Fruit fly (Drosophila melanogaster) whole organism, prepupa: ENCODE data around the gene CG14194.

Experiments
- Blimp-1 ChIP-seq: fragments of 200-800 bp; sonication (Bioruptor generic); optimal IDR thresholded peaks from 3 replicates; lab custom pipeline; 2017; ENCODE audit warnings: missing biosample characterization, missing genetic modification characterization, mild to moderate bottlenecking, moderate library complexity, missing genetic modification reagents
- CG10631 ChIP-seq: fragments of 200-800 bp; sonication (Bioruptor generic); optimal IDR thresholded peaks from 2 replicates; lab custom pipeline; 2016; ENCODE audit warnings: missing biosample characterization, missing genetic modification characterization
- CG10669 ChIP-seq: fragments of 200-800 bp; sonication (Bioruptor generic); optimal IDR thresholded peaks from 3 replicates; lab custom pipeline; 2018; ENCODE audit warnings: missing biosample characterization, mild to moderate bottlenecking, missing genetic modification characterization, moderate library complexity
- CG11762 ChIP-seq: fragments of 200-800 bp; sonication (Bioruptor generic); optimal IDR thresholded peaks from 3 replicates; lab custom pipeline; 2016; ENCODE audit warnings: missing biosample characterization, missing genetic modification characterization; ENCODE audit not compliant: insufficient read depth
- CG11902 ChIP-seq: fragments of 200-800 bp; sonication (Bioruptor generic); optimal IDR thresholded peaks from 3 replicates; lab custom pipeline; 2016; ENCODE audit warnings: missing biosample characterization, missing genetic modification characterization
- CG16779 ChIP-seq: fragments of 200-800 bp; sonication (Bioruptor generic); optimal IDR thresholded peaks from 3 replicates; lab custom pipeline; 2017; ENCODE audit warnings: missing biosample characterization, mild to moderate bottlenecking, missing genetic modification characterization
- CG31627 ChIP-seq: fragments of 200-800 bp; sonication (Bioruptor generic); optimal IDR thresholded peaks from 3 replicates; lab custom pipeline; 2016; ENCODE audit warnings: missing biosample characterization, missing genetic modification characterization
- CG32006 ChIP-seq: fragments of 200-800 bp; sonication (Bioruptor generic); optimal IDR thresholded peaks from 3 replicates; lab custom pipeline; 2017; ENCODE audit warnings: missing biosample characterization, mild to moderate bottlenecking, missing genetic modification characterization
- CG34406 ChIP-seq: fragments of 200-800 bp; sonication (Bioruptor generic); optimal IDR thresholded peaks from 3 replicates; lab custom pipeline; 2016; ENCODE audit warnings: missing biosample characterization, missing genetic modification characterization
- CG4318 ChIP-seq: fragments of 200-800 bp; sonication (Bioruptor generic); optimal IDR thresholded peaks from 3 replicates; lab custom pipeline; 2017; ENCODE audit warnings: missing biosample characterization, mild to moderate bottlenecking, missing genetic modification characterization
- CG6792 ChIP-seq: fragments of 200-800 bp; sonication (Bioruptor generic); optimal IDR thresholded peaks from 3 replicates; lab custom pipeline; 2016; ENCODE audit warnings: missing biosample characterization, missing genetic modification characterization
- CG6854 ChIP-seq: fragments of 200-800 bp; sonication (Bioruptor generic); optimal IDR thresholded peaks from 2 replicates; lab custom pipeline; 2017; ENCODE audit warnings: missing biosample characterization, mild to moderate bottlenecking, missing genetic modification characterization
- CG8119 ChIP-seq: fragments of 200-800 bp; sonication (Bioruptor generic); IDR thresholded peaks from 3 replicates; pipeline ENCODE4 v1.3.6; 2022; ENCODE audit warnings: missing biosample characterization, missing genetic modification characterization
- CG8319 ChIP-seq: fragments of 200-800 bp; sonication (Bioruptor generic); optimal IDR thresholded peaks from 3 replicates; lab custom pipeline; 2016; ENCODE audit warnings: missing biosample characterization, missing genetic modification characterization
- CG8632 ChIP-seq: fragments of 200-800 bp; sonication (Bioruptor generic); optimal IDR thresholded peaks from 3 replicates; lab custom pipeline; 2016; ENCODE audit warnings: missing biosample characterization, missing genetic modification characterization
- Eip75B ChIP-seq: fragments of 200-800 bp; sonication (Bioruptor generic); optimal IDR thresholded peaks from 3 replicates; lab custom pipeline; 2016; ENCODE audit warnings: missing biosample characterization, missing genetic modification characterization
- Eip78C ChIP-seq: fragments of 200-800 bp; sonication (Bioruptor generic); peaks from one replicate; lab custom pipeline; 2016; ENCODE audit warnings: missing biosample characterization, missing genetic modification characterization
- Eip93F ChIP-seq: fragments of 200-800 bp; sonication (Bioruptor generic); optimal IDR thresholded peaks from 2 replicates; lab custom pipeline; 2016; ENCODE audit warnings: missing biosample characterization, mild to moderate bottlenecking, missing genetic modification characterization
- Ets21C ChIP-seq: fragments of 200-800 bp; sonication (Bioruptor generic); optimal IDR thresholded peaks from 3 replicates; lab custom pipeline; 2016; ENCODE audit warnings: missing biosample characterization, missing genetic modification characterization
- Gug ChIP-seq: fragments of 200-800 bp; sonication (Bioruptor generic); IDR thresholded peaks from 2 replicates; pipeline ENCODE4 v1.3.6; 2022; ENCODE audit warnings: missing biosample characterization, missing genetic modification characterization
- Hr39 ChIP-seq: fragments of 200-800 bp; sonication (Bioruptor generic); optimal IDR thresholded peaks from 2 replicates; lab custom pipeline; 2016; ENCODE audit warnings: missing biosample characterization, missing genetic modification characterization
- Hr4 ChIP-seq: fragments of 200-800 bp; sonication (Bioruptor generic); optimal IDR thresholded peaks from 3 replicates; lab custom pipeline; 2016; ENCODE audit warnings: missing biosample characterization, missing genetic modification characterization
- Met ChIP-seq: fragments of 200-800 bp; sonication (Bioruptor generic); optimal IDR thresholded peaks from 3 replicates; lab custom pipeline; 2016; ENCODE audit warnings: missing biosample characterization, missing genetic modification characterization
- OdsH ChIP-seq: fragments of 200-800 bp; sonication (Bioruptor generic); optimal IDR thresholded peaks from 3 replicates; lab custom pipeline; 2016; ENCODE audit warnings: missing biosample characterization, missing genetic modification characterization
- Smox ChIP-seq: fragments of 200-800 bp; sonication (Bioruptor generic); optimal IDR thresholded peaks from 3 replicates; lab custom pipeline; 2016; ENCODE audit warnings: missing biosample characterization, missing genetic modification characterization
- Sox102F ChIP-seq: fragments of 200-800 bp; sonication (Bioruptor generic); optimal IDR thresholded peaks from 2 replicates; lab custom pipeline; 2016; ENCODE audit warnings: missing biosample characterization, mild to moderate bottlenecking, missing genetic modification characterization
- Sox14 ChIP-seq: fragments of 200-800 bp; sonication (Bioruptor generic); optimal IDR thresholded peaks from 3 replicates; lab custom pipeline; 2016; ENCODE audit warnings: missing biosample characterization, missing genetic modification characterization
- Sox15 ChIP-seq: fragments of 200-800 bp; sonication (Bioruptor generic); optimal IDR thresholded peaks from 3 replicates; lab custom pipeline; 2016; ENCODE audit warnings: missing biosample characterization, missing genetic modification characterization
- achi ChIP-seq: fragments of 200-800 bp; sonication (Bioruptor generic); optimal IDR thresholded peaks from 3 replicates; lab custom pipeline; 2016; ENCODE audit warnings: missing biosample characterization, missing genetic modification characterization
- acj6 ChIP-seq: fragments of 200-800 bp; sonication (Bioruptor generic); optimal IDR thresholded peaks from 3 replicates; lab custom pipeline; 2016; ENCODE audit warnings: missing biosample characterization, missing genetic modification characterization
- cyc ChIP-seq: fragments of 200-800 bp; sonication (Bioruptor generic); optimal IDR thresholded peaks from 3 replicates; lab custom pipeline; 2016; ENCODE audit warnings: missing biosample characterization, missing genetic modification characterization
- dac ChIP-seq: fragments of 200-800 bp; sonication (Bioruptor generic); optimal IDR thresholded peaks from 2 replicates; lab custom pipeline; 2017; ENCODE audit warnings: missing biosample characterization, mild to moderate bottlenecking, missing genetic modification characterization
- dsx ChIP-seq: fragments of 200-800 bp; optimal IDR thresholded peaks from 3 replicates; lab custom pipeline; 2019; ENCODE audit warnings: missing biosample characterization, mild to moderate bottlenecking, missing genetic modification characterization, moderate library complexity; ENCODE audit not compliant: poor library complexity, severe bottlenecking
- eg ChIP-seq: fragments of 200-800 bp; sonication (Bioruptor generic); IDR thresholded peaks from 3 replicates; pipeline ENCODE4 v1.3.6; 2022; ENCODE audit warnings: missing biosample characterization, missing genetic modification characterization
- esn ChIP-seq: fragments of 200-800 bp; sonication (Bioruptor generic); optimal IDR thresholded peaks from 2 replicates; lab custom pipeline; 2016; ENCODE audit warnings: missing biosample characterization, mild to moderate bottlenecking, missing genetic modification characterization, moderate library complexity
- lz ChIP-seq: fragments of 200-800 bp; sonication (Bioruptor generic); optimal IDR thresholded peaks from 3 replicates; lab custom pipeline; 2016; ENCODE audit warnings: missing biosample characterization, missing genetic modification characterization
- net ChIP-seq: fragments of 200-800 bp; sonication (Bioruptor generic); optimal IDR thresholded peaks from 3 replicates; lab custom pipeline; 2016; ENCODE audit warnings: missing biosample characterization, missing genetic modification characterization
- pdm3 ChIP-seq: fragments of 200-800 bp; sonication (Bioruptor generic); optimal IDR thresholded peaks from 3 replicates; lab custom pipeline; 2016; ENCODE audit warnings: missing biosample characterization, missing genetic modification characterization
- svp ChIP-seq: fragments of 200-800 bp; sonication (Bioruptor generic); peaks from one replicate; lab custom pipeline; 2016; ENCODE audit warnings: missing biosample characterization, missing genetic modification characterization
- topi ChIP-seq: fragments of 200-800 bp; sonication (Bioruptor generic); optimal IDR thresholded peaks from 3 replicates; lab custom pipeline; 2016; ENCODE audit warnings: missing biosample characterization, missing genetic modification characterization
- vri ChIP-seq: fragments of 200-800 bp; sonication (Bioruptor generic); optimal IDR thresholded peaks from 3 replicates; lab custom pipeline; 2016; ENCODE audit warnings: missing biosample characterization, mild to moderate bottlenecking, missing genetic modification characterization

CG14194 gene

DNA sequence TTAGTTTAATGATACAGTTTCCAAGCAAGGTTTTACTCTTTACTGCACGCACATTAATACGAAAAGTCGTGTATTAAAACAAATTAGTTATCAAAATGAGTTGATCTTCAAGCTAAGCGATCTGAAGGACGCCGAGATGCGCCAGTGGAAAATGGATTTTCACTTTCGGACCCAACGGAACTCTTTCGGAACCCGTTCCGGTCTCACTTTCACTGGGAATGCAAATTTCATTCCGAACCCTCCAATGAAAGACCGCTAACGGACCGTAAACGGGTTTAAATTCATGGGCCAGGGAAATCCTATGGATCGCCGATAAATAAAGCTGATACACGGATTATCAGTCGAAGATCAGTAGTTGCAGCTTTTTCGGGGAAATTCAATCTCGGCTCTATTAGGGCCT, 29.9 kb upstream of the CG14194 start:
- TF ChIP-seq CG8632 (GFP tag; lab: Kevin White, UChicago) (no peak), Blimp-1 (peak; percentile 17), dsx (GFP tag; lab: Kevin White, UChicago) (no peak)

dm6 chrX:19164726-19165125, 28.6 kb upstream of the CG14194 start:
- TF ChIP-seq acj6 (peak; percentile 47), vri (peak; percentile 58), pdm3 (GFP tag; lab: Kevin White, UChicago) (peak; percentile 44), Eip93F (GFP tag; lab: Kevin White, UChicago) (no peak), CG8632 (GFP tag; lab: Kevin White, UChicago) (peak; percentile 27), OdsH (peak; percentile 48), Sox14 (peak; percentile 49), CG11902 (GFP tag; lab: Kevin White, UChicago) (peak; percentile 18), CG16779 (tag; lab: Kevin White, UChicago) (no peak), CG8119 (GFP tag; lab: Robert Waterston, UW) (no peak), Sox15 (peak; percentile 45), achi (GFP tag; lab: Kevin White, UChicago) (peak; percentile 24), CG11762 (GFP tag; lab: Kevin White, UChicago) (no peak), lz (peak; percentile 75), dsx (GFP tag; lab: Kevin White, UChicago) (no peak), Eip75B (peak; percentile 40), Ets21C (GFP tag; lab: Kevin White, UChicago) (peak; percentile 65), CG10669 (no peak), topi (peak; percentile 62), Hr4 (GFP tag; lab: Kevin White, UChicago) (peak; percentile 39), esn (GFP tag; lab: Kevin White, UChicago) (peak; percentile 79), CG6792 (peak; percentile 53), svp (GFP tag; lab: Kevin White, UChicago) (peak; percentile 88), CG8319 (GFP tag; lab: Kevin White, UChicago) (no peak), CG32006 (GFP tag; lab: Kevin White, UChicago) (peak; percentile 41), CG6854 (no peak), Met (GFP tag; lab: Kevin White, UChicago) (peak; percentile 75), CG4318 (GFP tag; lab: Kevin White, UChicago) (peak; percentile 19), CG10631 (peak; percentile 46), Sox102F (GFP tag; lab: Kevin White, UChicago) (peak; percentile 68), eg (GFP tag; lab: Robert Waterston, UW) (no peak), CG34406 (peak; percentile 55), Gug (GFP tag; lab: Robert Waterston, UW) (no peak), dac (GFP tag; lab: Kevin White, UChicago) (no peak), CG31627 (GFP tag; lab: Kevin White, UChicago) (peak; percentile 80), Hr39 (GFP tag; lab: Kevin White, UChicago) (peak; percentile 73), cyc (peak; percentile 52), Eip78C (peak; percentile 80), Smox (peak; percentile 74), net (GFP tag; lab: Kevin White, UChicago) (peak; percentile 22)
